Worm (Caenorhabditis elegans): ENCODE data around the gene fbxc-54.

The fbxc-54 gene

DNA sequence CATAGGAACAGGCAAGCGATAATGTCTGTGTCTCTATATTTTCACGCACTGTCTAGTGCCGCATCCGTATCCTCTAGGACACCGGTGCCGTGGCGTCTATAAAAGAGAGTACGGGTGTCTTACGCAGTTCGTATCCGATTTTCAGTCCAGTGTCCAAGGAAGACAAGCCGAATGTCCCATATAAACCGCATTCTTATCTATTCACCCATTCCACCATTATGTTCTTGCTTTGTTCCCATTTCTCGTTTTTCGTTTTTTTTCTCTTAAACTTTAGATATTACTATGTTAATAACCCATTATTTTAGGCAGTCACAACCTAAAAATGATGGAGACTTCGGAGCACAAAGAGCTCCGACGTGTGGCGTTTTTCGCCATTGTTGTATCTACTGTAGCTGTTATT lies 8.5 kb upstream of the fbxc-54 start, which contains the start of gene sqt-2:
TSS of gene sqt-2 (plus strand) at position 301 of the 400 bp plus-strand sequence.
- TF ChIP-seq elt-2 (tag; optimal IDR thresholded peaks at IDR 0.05), result no peak
- TF ChIP-seq sox-4 (tag; optimal IDR thresholded peaks at IDR 0.05), result no peak
- TF ChIP-seq rnt-1 (tag; optimal IDR thresholded peaks at IDR 0.05), result no peak
- no peak for TF ChIP-seq tbx-7 (tag; optimal IDR thresholded peaks at IDR 0.05)
- no peak for TF ChIP-seq dve-1 (tag; optimal IDR thresholded peaks at IDR 0.05)
- no peak for TF ChIP-seq tbx-2 (tag; optimal IDR thresholded peaks at IDR 0.05)
- no peak for TF ChIP-seq unc-55 (GFP tag; optimal IDR thresholded peaks at IDR 0.05)
- TF ChIP-seq ama-1 (optimal IDR thresholded peaks at IDR 0.05), result no peak
- TF ChIP-seq F13H6.1 (tag; optimal IDR thresholded peaks at IDR 0.05), result no peak
- TF ChIP-seq hlh-8 (tag; optimal IDR thresholded peaks at IDR 0.05), result no peak
- TF ChIP-seq T23F11.4 (GFP tag; optimal IDR thresholded peaks at IDR 0.05), result no peak
- TF ChIP-seq unc-42 (tag; optimal IDR thresholded peaks at IDR 0.05), result no peak
- no peak for TF ChIP-seq ceh-48 (tag; optimal IDR thresholded peaks at IDR 0.05)
- no peak for TF ChIP-seq ceh-9 (tag; optimal IDR thresholded peaks at IDR 0.05)
- no peak for TF ChIP-seq ceh-22 (tag; optimal IDR thresholded peaks at IDR 0.05)
- TF ChIP-seq fkh-6 (tag; optimal IDR thresholded peaks at IDR 0.05), result no peak
- no peak for TF ChIP-seq K09A11.1 (tag; optimal IDR thresholded peaks at IDR 0.05; ENCODE audit: insufficient read depth)
- no peak for TF ChIP-seq sdc-2 (tag; optimal IDR thresholded peaks at IDR 0.05)

DNA sequence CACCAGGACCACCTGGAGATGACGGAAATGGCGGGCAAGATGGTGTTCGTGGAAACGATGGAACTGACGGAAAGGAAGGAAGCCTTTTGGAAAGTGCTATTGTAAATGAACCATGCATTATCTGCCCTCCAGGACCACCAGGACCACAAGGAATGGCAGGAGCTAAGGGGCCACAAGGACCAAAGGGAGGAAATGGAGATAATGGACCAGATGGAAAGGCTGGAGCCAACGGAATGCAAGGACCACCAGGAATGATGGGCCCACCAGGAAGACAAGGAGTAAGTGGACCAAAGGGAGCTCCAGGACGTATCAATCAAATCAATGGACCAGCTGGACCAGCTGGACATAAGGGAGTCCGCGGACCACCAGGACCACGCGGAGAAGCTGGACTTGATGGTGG lies 7.8 kb upstream of the fbxc-54 start:
- TF ChIP-seq nhr-232 (tag; optimal IDR thresholded peaks at IDR 0.05) (no peak), mec-3 (tag; optimal IDR thresholded peaks at IDR 0.05; ENCODE audit: borderline replicate concordance) (peak; percentile 37)

DNA sequence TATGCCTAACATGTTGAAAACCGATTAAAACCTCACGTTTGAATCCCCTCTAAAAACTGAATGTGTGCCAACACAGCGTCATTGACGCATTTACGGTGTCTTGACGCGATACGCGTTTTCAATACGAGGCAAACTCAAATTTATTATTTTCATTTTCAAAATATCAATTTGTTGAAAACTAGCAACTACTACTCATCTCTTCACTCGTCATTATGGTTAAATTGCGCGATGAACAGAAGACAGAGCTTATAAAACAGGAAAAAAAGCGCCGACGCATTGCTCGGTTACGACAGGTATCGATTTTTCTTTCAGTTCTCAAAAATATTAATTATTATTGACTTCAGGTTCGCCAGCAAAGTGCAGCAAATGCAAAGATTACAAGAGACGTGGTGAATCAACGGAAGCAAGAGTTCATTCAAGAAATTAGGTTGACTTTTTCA lies 6.9 kb upstream of the fbxc-54 start, which contains the start of gene enee-1:
TSS of gene enee-1 (plus strand) at position 108 of the 440 bp plus-strand sequence.
- peak; percentile 53 for TF ChIP-seq rnt-1 (tag; optimal IDR thresholded peaks at IDR 0.05)
- TF ChIP-seq tbx-2 (tag; optimal IDR thresholded peaks at IDR 0.05), result peak; percentile 25
- peak; percentile 21 for TF ChIP-seq ceh-31 (tag; optimal IDR thresholded peaks at IDR 0.05)
- no peak for TF ChIP-seq fkh-6 (tag; optimal IDR thresholded peaks at IDR 0.05)
- TF ChIP-seq ceh-18 (tag; optimal IDR thresholded peaks at IDR 0.05), result peak; percentile 8
- TF ChIP-seq ceh-48 (tag; optimal IDR thresholded peaks at IDR 0.05), result peak; percentile 29
- peak; percentile 54 for TF ChIP-seq nfya-1 (tag; optimal IDR thresholded peaks at IDR 0.05)
- no peak for TF ChIP-seq pag-3 (tag; optimal IDR thresholded peaks at IDR 0.05; ENCODE audit: borderline replicate concordance)
- TF ChIP-seq ceh-30 (tag; optimal IDR thresholded peaks at IDR 0.05), result peak; percentile 68
- TF ChIP-seq ceh-24 (tag; optimal IDR thresholded peaks at IDR 0.05), result no peak

- TF ChIP-seq Y22D7AL.16 (tag; optimal IDR thresholded peaks at IDR 0.05), result no peak
- TF ChIP-seq lim-6 (tag; optimal IDR thresholded peaks at IDR 0.05), result no peak
- TF ChIP-seq ceh-48 (tag; optimal IDR thresholded peaks at IDR 0.05), result no peak
- no peak for TF ChIP-seq ceh-18 (tag; optimal IDR thresholded peaks at IDR 0.05)
- TF ChIP-seq hlh-6 (tag; optimal IDR thresholded peaks at IDR 0.05), result no peak
- TF ChIP-seq K09A11.1 (tag; optimal IDR thresholded peaks at IDR 0.05; ENCODE audit: insufficient read depth), result no peak
- no peak for TF ChIP-seq K02D7.2 (tag; optimal IDR thresholded peaks at IDR 0.05)
- TF ChIP-seq lin-11 (tag; optimal IDR thresholded peaks at IDR 0.05), result no peak
- TF ChIP-seq unc-55 (GFP tag; optimal IDR thresholded peaks at IDR 0.05), result no peak
- no peak for TF ChIP-seq dmd-4 (tag; optimal IDR thresholded peaks at IDR 0.05; ENCODE audit: borderline replicate concordance)
Observed at ce11 chrII:28283-28682, 3.2 kb upstream of the fbxc-54 start, which contains the start of gene F23F1.4. F23F1.4 (minus strand) TSS chrII:28423.

ce11 chrII:29578-29977 lies 1.9 kb upstream of the fbxc-54 start:
- TF ChIP-seq hlh-8 (tag; optimal IDR thresholded peaks at IDR 0.05), result no peak
- no peak for TF ChIP-seq ceh-34 (tag; optimal IDR thresholded peaks at IDR 0.05)
- no peak for TF ChIP-seq rnt-1 (tag; optimal IDR thresholded peaks at IDR 0.05)
- TF ChIP-seq eyg-1 (tag; optimal IDR thresholded peaks at IDR 0.05), result no peak
- TF ChIP-seq ceh-18 (tag; optimal IDR thresholded peaks at IDR 0.05), result no peak
- TF ChIP-seq elt-2 (tag; optimal IDR thresholded peaks at IDR 0.05), result no peak
- no peak for TF ChIP-seq pha-2 (tag; optimal IDR thresholded peaks at IDR 0.05)
- TF ChIP-seq odd-2 (tag; optimal IDR thresholded peaks at IDR 0.05), result no peak
- no peak for TF ChIP-seq lin-11 (tag; optimal IDR thresholded peaks at IDR 0.05)
- TF ChIP-seq fkh-6 (tag; optimal IDR thresholded peaks at IDR 0.05), result no peak
- TF ChIP-seq unc-55 (GFP tag; optimal IDR thresholded peaks at IDR 0.05), result no peak
- TF ChIP-seq sox-4 (tag; optimal IDR thresholded peaks at IDR 0.05), result no peak

Data from whole organism, late embryonic.